Fruit fly (Drosophila melanogaster) whole organism, prepupa: Measurements from ENCODE around the gene TwdlL.

ENCODE experiments used
- CG10631 ChIP-seq: fragments of 200-800 bp; sonication (Bioruptor generic); optimal IDR thresholded peaks from 2 replicates; lab custom pipeline; 2016; ENCODE audit warnings: missing biosample characterization, missing genetic modification characterization
- CG11902 ChIP-seq: fragments of 200-800 bp; sonication (Bioruptor generic); optimal IDR thresholded peaks from 3 replicates; lab custom pipeline; 2016; ENCODE audit warnings: missing biosample characterization, missing genetic modification characterization
- CG6854 ChIP-seq: fragments of 200-800 bp; sonication (Bioruptor generic); optimal IDR thresholded peaks from 2 replicates; lab custom pipeline; 2017; ENCODE audit warnings: missing biosample characterization, mild to moderate bottlenecking, missing genetic modification characterization
- CG7368 ChIP-seq: fragments of 200-800 bp; sonication (Bioruptor generic); optimal IDR thresholded peaks from 3 replicates; lab custom pipeline; 2016; ENCODE audit warnings: missing biosample characterization, missing genetic modification characterization
- Eip78C ChIP-seq: fragments of 200-800 bp; sonication (Bioruptor generic); peaks from one replicate; lab custom pipeline; 2016; ENCODE audit warnings: missing biosample characterization, missing genetic modification characterization
- Ets21C ChIP-seq: fragments of 200-800 bp; sonication (Bioruptor generic); optimal IDR thresholded peaks from 3 replicates; lab custom pipeline; 2016; ENCODE audit warnings: missing biosample characterization, missing genetic modification characterization
- Met ChIP-seq: fragments of 200-800 bp; sonication (Bioruptor generic); optimal IDR thresholded peaks from 3 replicates; lab custom pipeline; 2016; ENCODE audit warnings: missing biosample characterization, missing genetic modification characterization
- fd85E ChIP-seq: fragments of 200-800 bp; sonication (Bioruptor generic); optimal IDR thresholded peaks from 3 replicates; lab custom pipeline; 2016; ENCODE audit warnings: missing biosample characterization, missing genetic modification characterization

DNA sequence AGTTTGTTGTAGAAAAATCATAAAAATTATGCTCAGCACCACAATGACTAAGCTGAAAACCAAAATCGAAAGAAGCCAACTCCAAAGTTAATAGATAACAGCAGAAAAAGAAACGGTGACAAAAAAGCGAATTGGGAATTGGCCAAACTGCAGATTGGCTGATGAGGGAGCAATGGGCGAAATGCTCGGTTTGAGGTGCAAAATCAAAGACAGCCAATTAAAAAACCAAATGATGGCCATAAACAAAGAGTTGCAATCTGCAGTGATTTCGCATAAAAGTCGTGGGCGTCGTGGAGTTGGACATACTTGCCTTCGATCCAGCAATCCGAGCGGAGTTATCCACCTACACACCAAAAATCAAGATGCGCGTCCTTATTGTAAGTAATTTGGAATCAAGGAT, 8.0 kb upstream of the TwdlL start, which contains the start of gene TwdlH:
- TF ChIP-seq fd85E (GFP tag; lab: Kevin White, UChicago) (no peak), Met (no peak), Eip78C (GFP tag; lab: Kevin White, UChicago) (no peak), CG10631 (no peak), CG6854 (no peak), Ets21C (GFP tag; lab: Kevin White, UChicago) (no peak), CG11902 (GFP tag; lab: Kevin White, UChicago) (no peak), CG7368 (GFP tag; lab: Kevin White, UChicago) (no peak)
